Worm (Caenorhabditis elegans) whole organism, dauer: ENCODE results near the gene smu-2.
"Not testable (repeated sequence)": the region's sequence is repeated elsewhere in the genome, so short reads cannot be mapped to it uniquely, and the experiment has no call there.

Source experiments
- unc-62 ChIP-seq: sonication (generic microtip); optimal IDR thresholded peaks from 2 replicates; lab custom pipeline; 2017; ENCODE audit warnings: missing biosample characterization, missing genetic modification reagents, missing genetic modification characterization

smu-2 gene

ce11 chrII:3452421-3452820 is 29.8 kb upstream of the smu-2 start, which contains the start of gene C16C8.12:
Gene C16C8.12 (plus strand): TSS chrII:3452721.
- no peak for TF ChIP-seq unc-62

- TF ChIP-seq unc-62 = no peak
Observed at ce11 chrII:3453521-3453920, 28.7 kb upstream of the smu-2 start, which contains the start of gene C16C8.11. Gene C16C8.11 (plus strand): TSS chrII:3453708.

- no peak for TF ChIP-seq unc-62
Observed at ce11 chrII:3458209-3458608, 24.0 kb upstream of the smu-2 start, which contains the start of the genes C16C8.26 and C16C8.19. Gene C16C8.26 (minus strand): TSS chrII:3458309. Gene C16C8.19 (plus strand): TSS chrII:3458487.

DNA sequence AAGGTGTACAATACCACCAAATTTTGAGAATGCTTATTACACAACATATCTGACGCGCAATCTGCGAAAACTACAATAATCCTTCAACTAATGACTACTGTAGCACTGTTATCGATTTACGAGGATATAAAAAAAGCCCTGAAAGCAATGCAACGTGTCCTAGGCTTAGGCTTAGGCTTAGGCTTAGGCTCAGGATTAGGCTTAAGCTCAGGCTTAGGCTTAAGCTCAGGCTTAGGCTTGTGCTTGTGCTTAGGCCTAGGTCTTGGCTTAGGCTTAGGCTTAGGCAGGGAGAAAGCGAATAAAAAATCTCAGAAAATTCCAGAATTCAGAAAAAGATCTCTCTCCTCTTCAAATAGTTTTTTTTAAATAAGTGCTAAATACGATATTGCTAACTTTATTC is 23.0 kb upstream of the smu-2 start:
- TF ChIP-seq unc-62 = no peak

ce11 chrII:3460048-3460447 is 22.2 kb upstream of the smu-2 start, which contains the start of gene C16C8.7:
Gene C16C8.7 (minus strand): TSS chrII:3460148.
- no peak for TF ChIP-seq unc-62

DNA sequence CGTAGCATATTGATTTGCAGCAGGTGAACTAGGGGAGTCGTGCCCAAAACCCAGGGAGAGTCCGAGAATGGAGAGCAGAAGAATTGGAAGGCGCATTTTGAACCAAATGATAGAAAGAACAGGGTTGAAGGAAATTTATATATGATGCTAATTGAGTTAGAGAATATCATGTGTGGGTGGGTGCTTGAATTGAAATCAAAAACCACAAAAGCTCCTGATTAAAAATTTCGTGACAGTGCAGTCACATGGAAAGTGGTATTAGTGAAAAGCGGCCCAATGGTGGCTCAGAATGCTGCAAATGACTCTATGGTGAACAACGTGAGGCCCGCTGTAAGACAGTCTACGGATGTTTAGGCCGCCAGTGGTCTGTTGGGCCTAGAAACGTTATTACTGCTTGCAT is 20.6 kb upstream of the smu-2 start, which contains the start of gene C16C8.8:
Gene C16C8.8 (minus strand): TSS at position 101 of the 400 bp plus-strand sequence.
- TF ChIP-seq unc-62 = no peak

DNA sequence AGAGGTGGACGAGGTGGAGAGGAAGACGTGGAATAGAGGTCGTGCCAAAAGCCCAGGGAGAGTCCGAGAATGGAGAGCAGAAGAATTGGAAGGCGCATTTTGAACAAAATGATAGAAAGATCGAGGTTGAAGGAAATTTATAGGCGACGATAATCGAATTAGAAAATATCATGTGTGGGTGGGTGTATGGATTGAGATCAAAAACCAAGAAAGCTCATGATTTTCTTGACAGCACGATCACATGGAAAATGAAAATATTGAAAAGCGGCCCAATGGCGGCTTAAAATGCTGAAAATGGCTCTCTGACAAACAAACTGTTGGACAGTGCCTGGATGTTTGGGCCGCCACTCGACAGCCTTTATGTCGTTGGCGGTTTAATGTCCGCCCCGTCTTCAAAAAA is 19.1 kb upstream of the smu-2 start, which contains the start of gene C16C8.9:
Gene C16C8.9 (minus strand): TSS at position 101 of the 400 bp plus-strand sequence.
- no peak for TF ChIP-seq unc-62

DNA sequence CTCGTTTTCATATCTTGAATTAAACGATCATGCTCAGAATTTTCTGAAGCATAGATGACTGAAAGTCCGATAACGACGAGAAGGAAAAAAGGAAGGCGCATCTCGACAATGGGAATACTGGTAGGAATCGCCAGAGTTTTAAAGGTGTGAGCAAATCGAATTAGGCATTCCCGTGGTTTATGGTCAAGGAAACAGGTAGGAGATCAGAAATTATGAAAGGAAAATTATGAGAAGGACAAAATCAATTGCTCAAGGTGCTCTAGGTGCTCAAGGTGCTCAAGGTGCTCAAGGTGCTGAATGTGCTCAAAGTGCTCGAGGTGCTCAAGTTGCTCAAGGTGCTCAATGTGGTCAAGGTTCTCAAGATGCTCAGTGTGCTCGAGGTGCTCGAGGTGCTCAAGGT is 17.6 kb upstream of the smu-2 start, which contains the start of gene C16C8.10:
Gene C16C8.10 (minus strand): TSS at position 101 of the 400 bp plus-strand sequence.
- not testable (repeated sequence) for TF ChIP-seq unc-62

ce11 chrII:3470549-3470948 is 11.7 kb upstream of the smu-2 start, which contains the start of gene Y49F6B.20:
Gene Y49F6B.20 (minus strand): TSS chrII:3470649.
- no peak for TF ChIP-seq unc-62

DNA sequence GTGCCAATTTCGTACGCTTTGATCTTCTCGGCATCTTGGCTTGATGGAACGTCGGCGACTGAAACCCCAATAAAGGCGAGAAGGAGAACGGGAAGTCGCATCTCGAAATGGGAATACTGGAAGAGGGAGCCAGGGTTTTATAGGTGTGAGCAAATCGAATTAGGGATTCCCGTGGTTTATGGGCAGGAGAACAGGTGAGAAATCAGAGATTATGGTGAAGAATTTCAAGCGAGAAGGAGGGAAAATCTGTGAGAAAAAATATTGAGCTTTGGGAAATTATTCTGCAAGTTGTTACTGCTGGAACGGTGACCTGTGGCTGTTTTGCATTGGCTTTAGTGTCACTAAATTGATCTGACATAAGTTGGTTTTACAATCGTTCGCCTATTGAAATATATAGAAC is 10.6 kb upstream of the smu-2 start, which contains the start of gene Y49F6B.13:
Gene Y49F6B.13 (minus strand): TSS at position 101 of the 400 bp plus-strand sequence.
- TF ChIP-seq unc-62 = no peak

DNA sequence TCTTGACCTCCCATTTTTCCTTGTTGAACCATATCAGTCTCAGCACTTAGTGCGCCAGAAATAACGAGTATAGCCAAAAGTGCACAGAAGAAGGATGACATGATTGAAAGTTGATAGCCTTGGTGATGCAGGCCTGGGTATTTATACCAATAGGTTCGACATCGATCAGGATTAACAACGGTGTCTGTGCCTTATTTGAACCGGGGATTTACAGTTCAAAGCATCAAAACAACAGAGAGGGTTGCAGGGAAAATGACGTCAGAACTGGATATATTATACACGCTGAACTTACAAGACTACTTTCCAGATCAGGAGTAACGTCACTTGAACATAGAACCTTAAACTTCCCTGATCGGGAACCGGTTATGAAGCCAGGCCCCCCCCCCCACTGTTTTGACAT is 9.9 kb upstream of the smu-2 start, which contains the start of gene Y49F6B.12:
Gene Y49F6B.12 (minus strand): TSS at position 101 of the 400 bp plus-strand sequence.
- no peak for TF ChIP-seq unc-62

DNA sequence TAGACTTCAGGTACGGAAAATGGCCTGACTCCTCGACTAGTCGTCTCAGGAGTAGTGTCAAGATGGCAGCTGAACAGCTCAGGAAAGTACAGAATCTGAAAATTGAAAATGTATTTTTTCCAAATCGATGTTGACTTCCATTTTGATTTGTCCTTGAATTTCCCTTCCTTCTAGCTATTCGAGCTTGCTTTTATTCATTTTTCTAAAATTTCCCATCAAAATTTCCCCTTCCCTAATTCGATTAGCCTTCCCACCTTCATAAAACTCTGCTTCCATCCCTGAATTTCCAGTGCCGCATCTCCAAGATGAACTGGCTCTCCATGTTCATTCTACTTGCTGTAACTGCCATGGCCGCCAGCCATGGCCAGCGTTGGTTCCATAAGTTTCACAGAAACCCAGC is 9.4 kb upstream of the smu-2 start, which contains the start of gene Y49F6B.6:
Gene Y49F6B.6 (plus strand): TSS at position 301 of the 400 bp plus-strand sequence.
- no peak for TF ChIP-seq unc-62

- no peak for TF ChIP-seq unc-62
Observed at ce11 chrII:3473744-3474143, 8.5 kb upstream of the smu-2 start, which contains the start of gene sdz-32. Gene sdz-32 (plus strand): TSS chrII:3474044.

DNA sequence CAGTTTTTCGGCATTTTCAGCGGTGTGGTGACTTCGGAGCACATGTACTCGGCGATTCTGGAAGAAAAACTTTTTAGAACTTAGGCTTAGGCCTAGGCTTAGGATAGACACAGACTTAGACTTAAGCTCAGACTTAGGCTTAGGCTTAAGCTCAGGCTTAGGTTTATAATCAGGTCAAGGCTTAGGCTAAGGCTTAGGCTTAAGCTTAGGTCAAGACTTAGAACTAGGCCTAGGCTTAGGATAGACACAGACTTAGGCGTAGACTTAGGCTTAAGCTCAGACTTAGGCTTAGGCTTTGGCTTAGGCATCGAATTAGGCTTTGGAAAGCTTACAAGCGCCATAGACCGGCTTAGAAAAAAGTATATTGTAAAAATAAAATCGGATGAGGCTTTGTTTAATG is 5.7 kb upstream of the smu-2 start:
- no peak for TF ChIP-seq unc-62

DNA sequence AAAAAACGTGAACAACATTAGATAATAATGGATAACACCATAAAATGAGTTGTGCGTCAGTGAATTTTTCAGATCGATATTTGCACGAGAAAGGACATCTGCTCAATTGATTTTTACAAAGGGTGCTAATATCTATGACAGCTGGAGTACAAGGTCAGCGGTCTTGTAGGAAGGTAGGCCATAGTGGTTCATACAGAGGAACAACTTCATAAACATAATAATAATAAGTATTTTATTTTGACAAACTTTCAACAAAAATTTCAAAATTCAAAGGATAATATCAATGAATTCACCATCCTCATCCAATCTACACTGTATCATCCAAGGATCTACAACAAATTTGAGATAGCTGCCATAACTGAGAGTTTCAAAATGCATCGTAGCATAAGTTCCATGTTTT is 5.0 kb upstream of the smu-2 start, which contains the start of gene fbxb-104:
Gene fbxb-104 (minus strand): TSS at position 101 of the 400 bp plus-strand sequence.
- TF ChIP-seq unc-62 = no peak

- no peak for TF ChIP-seq unc-62
Observed at ce11 chrII:3481584-3481983, 624 bp upstream of the smu-2 start, which contains the start of gene Y49F6B.8. Gene Y49F6B.8 (minus strand): TSS chrII:3481684.

- TF ChIP-seq unc-62 = not testable (repeated sequence)
Observed at ce11 chrII:3490797-3491196, 8.6 kb downstream of the smu-2 start, which contains the start of gene fbxb-112. Gene fbxb-112 (plus strand): TSS chrII:3491097.

ce11 chrII:3499386-3499785 is 17.2 kb downstream of the smu-2 start, which contains the start of gene Y49F6B.9:
Gene Y49F6B.9 (minus strand): TSS chrII:3499387.
- no peak for TF ChIP-seq unc-62
